Worm (Caenorhabditis elegans): ENCODE measurements around the gene C01G10.6.

The C01G10.6 gene

ce11 chrV:15059534-15059933 is 27.9 kb upstream of the C01G10.6 start, which contains the start of the genes mcm-3 and C25D7.15 (continued):
- no peak for TF ChIP-seq ztf-25 (GFP tag; IDR thresholded peaks at IDR 0.05)
- no peak for TF ChIP-seq cebp-1 (GFP tag; IDR thresholded peaks at IDR 0.05)
- peak; percentile 6 for TF ChIP-seq cebp-1 (tag; optimal IDR thresholded peaks at IDR 0.05)
- TF ChIP-seq nhr-90 (tag; optimal IDR thresholded peaks at IDR 0.05) = no peak
- peak; percentile 78; the same call in 1 of the 2 replicates for TF ChIP-seq madf-3 (GFP tag; IDR thresholded peaks at IDR 0.05)
- no peak for TF ChIP-seq Y56A3A.18 (GFP tag; IDR thresholded peaks at IDR 0.05)
- no peak for TF ChIP-seq nfya-2 (GFP tag; IDR thresholded peaks at IDR 0.05)
- no peak for TF ChIP-seq zfh-2 (GFP tag; conservative IDR thresholded peaks at IDR 0.05)
- TF ChIP-seq F49E8.2 (tag; optimal IDR thresholded peaks at IDR 0.05; ENCODE audit: insufficient read depth) = no peak
- TF ChIP-seq F39B2.1 (GFP tag; IDR thresholded peaks at IDR 0.05) = no peak
- TF ChIP-seq egrh-3 (GFP tag; IDR thresholded peaks at IDR 0.05) = no peak
- no peak for TF ChIP-seq B0035.1 (tag; optimal IDR thresholded peaks at IDR 0.05)
- no peak for TF ChIP-seq tbx-9 (tag; optimal IDR thresholded peaks at IDR 0.05; ENCODE audit: borderline replicate concordance)
- TF ChIP-seq nhr-80 (tag; optimal IDR thresholded peaks at IDR 0.05) = no peak
- TF ChIP-seq ZK185.1 (tag; optimal IDR thresholded peaks at IDR 0.05; ENCODE audit: poor library complexity, severe bottlenecking) = no peak
- no peak for TF ChIP-seq ceh-27 (GFP tag; optimal IDR thresholded peaks at IDR 0.05)
- TF ChIP-seq egl-18 (GFP tag; IDR thresholded peaks at IDR 0.05) = no peak
- no peak for TF ChIP-seq nfya-1 (tag; optimal IDR thresholded peaks at IDR 0.05; ENCODE audit: borderline replicate concordance, insufficient read depth)
- TF ChIP-seq snpc-3.4 (tag; optimal IDR thresholded peaks at IDR 0.05) = peak; percentile 84
- no peak for TF ChIP-seq hrde-1 (tag; optimal IDR thresholded peaks at IDR 0.05; ENCODE audit: borderline replicate concordance)
- peak in 2 of 3 experiments; percentile 45 to 62 for TF ChIP-seq lin-35 (GFP tag; optimal IDR thresholded peaks at IDR 0.05)
- no peak for TF ChIP-seq chd-7 (tag; optimal IDR thresholded peaks at IDR 0.05)
- peak; percentile 87 for TF ChIP-seq D2030.7 (GFP tag; IDR thresholded peaks at IDR 0.05)
- peak; percentile 27 for TF ChIP-seq snpc-1.3 (tag; optimal IDR thresholded peaks at IDR 0.05; ENCODE audit: insufficient read depth)
- no peak for TF ChIP-seq ceh-58 (GFP tag; IDR thresholded peaks at IDR 0.05)
- TF ChIP-seq rcor-1 (GFP tag; IDR thresholded peaks at IDR 0.05) = peak; percentile 50
- no peak for TF ChIP-seq egl-44 (GFP tag; IDR thresholded peaks at IDR 0.05)
- peak; percentile 84 for TF ChIP-seq B0019.2 (GFP tag; conservative IDR thresholded peaks at IDR 0.05)
- TF ChIP-seq dpl-1 (GFP tag; optimal IDR thresholded peaks at IDR 0.05) = peak; percentile 89
- no peak for TF ChIP-seq fkh-3 (tag; optimal IDR thresholded peaks at IDR 0.05)
- TF ChIP-seq ceh-79 (tag; optimal IDR thresholded peaks at IDR 0.05) = no peak
- TF ChIP-seq attf-6 (GFP tag; IDR thresholded peaks at IDR 0.05) = no peak
- TF ChIP-seq Y79H2A.3 (GFP tag; conservative IDR thresholded peaks at IDR 0.05) = no peak
- no peak for TF ChIP-seq nfyb-1 (GFP tag; IDR thresholded peaks at IDR 0.05)
- TF ChIP-seq snpc-1.1 (tag; optimal IDR thresholded peaks at IDR 0.05; ENCODE audit: insufficient read depth) = peak; percentile 46
- TF ChIP-seq gei-17 (GFP tag; optimal IDR thresholded peaks at IDR 0.05) = no peak
- no peak for TF ChIP-seq hlh-26 (GFP tag; conservative IDR thresholded peaks at IDR 0.05)
- no peak for TF ChIP-seq F52B5.7 (tag; optimal IDR thresholded peaks at IDR 0.05)
- no peak for TF ChIP-seq ztf-26 (tag; optimal IDR thresholded peaks at IDR 0.05)
- peak; percentile 49 for TF ChIP-seq mcd-1 (GFP tag; IDR thresholded peaks at IDR 0.05)
- TF ChIP-seq let-526 (GFP tag; IDR thresholded peaks at IDR 0.05) = no peak
- TF ChIP-seq sea-2 (GFP tag; IDR thresholded peaks at IDR 0.05) = no peak
- no peak for TF ChIP-seq die-1 (tag; optimal IDR thresholded peaks at IDR 0.05)
- TF ChIP-seq aptf-2 (GFP tag; conservative IDR thresholded peaks at IDR 0.05) = no peak
- no peak for TF ChIP-seq dpff-1 (tag; optimal IDR thresholded peaks at IDR 0.05)
- TF ChIP-seq him-1 (tag; optimal IDR thresholded peaks at IDR 0.05) = peak; percentile 53
- peak; percentile 50; the same call in 1 of the 2 replicates for TF ChIP-seq B0336.3 (GFP tag; IDR thresholded peaks at IDR 0.05)
- no peak for TF ChIP-seq madf-10 (tag; optimal IDR thresholded peaks at IDR 0.05)
- no peak for TF ChIP-seq nhr-120 (GFP tag; IDR thresholded peaks at IDR 0.05)

Data from whole organism, young adult.